Fruit fly (Drosophila melanogaster): Measurements from ENCODE around the gene loaf.

loaf gene

DNA sequence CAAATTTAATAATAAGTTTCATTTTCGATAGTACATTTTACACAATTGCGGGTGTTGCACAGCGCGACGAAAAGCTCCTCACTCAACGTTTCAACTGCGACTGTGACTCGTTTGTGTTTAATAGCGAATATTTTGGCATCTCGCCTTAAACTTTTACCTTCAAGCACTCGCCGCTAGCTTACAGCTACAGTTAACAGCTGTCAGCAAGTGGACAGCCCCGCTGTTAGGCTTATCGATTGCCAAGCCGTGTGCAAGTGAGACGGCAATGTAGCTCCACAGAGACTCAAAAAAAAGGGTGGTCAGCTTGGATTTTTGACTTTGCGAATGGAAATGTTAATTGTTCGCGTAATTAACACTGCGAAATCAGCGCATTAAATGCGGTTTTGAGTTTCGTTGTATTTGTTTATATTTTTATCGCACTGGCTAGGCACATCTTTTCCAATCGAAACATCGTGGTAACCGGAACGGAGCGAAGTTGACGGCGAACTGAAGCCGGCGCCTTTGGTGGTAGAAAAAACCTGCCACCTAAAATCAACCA lies at the start of gene loaf:
TSS of gene loaf (minus strand) at position 488 of the 538 bp plus-strand sequence.
- TF ChIP-seq CG8478 (optimal IDR thresholded peaks at IDR 0.05) (no peak), usp (GFP tag; optimal IDR thresholded peaks at IDR 0.05) (no peak), psq (optimal IDR thresholded peaks at IDR 0.05) (no peak), pan (optimal IDR thresholded peaks at IDR 0.05) (no peak), Dll (optimal IDR thresholded peaks at IDR 0.05) (no peak), EcR (GFP tag; optimal IDR thresholded peaks at IDR 0.05) (no peak)

DNA sequence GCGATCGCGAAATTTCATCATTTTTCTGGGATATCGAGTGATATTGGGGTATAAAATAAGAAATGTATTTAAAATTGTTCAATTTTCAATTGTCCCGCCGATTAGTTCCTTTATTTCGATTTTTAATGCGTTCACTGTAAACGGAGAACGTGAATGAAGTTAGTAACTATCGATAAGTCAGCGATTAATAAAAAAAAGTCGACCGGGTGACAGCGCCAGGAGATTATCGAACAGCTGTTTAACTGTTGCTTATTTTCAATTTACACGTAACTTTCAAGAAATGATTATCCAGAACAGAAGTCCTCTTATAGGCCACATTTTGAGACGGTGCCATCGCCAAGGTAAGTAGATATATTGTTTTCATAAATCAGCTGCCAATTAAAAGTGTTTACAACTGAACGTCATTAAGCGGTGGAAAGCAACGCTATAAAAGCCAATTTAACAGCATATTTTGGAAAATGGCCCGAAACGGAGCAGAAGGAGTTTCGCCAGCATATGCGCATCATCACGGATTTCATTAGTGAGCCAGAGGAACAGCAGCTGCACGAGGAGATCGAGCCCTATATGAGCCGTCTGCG lies 49.3 kb upstream of the loaf start, which contains the start of gene CG14130:
TSS of gene CG14130 (plus strand) at position 225 of the 578 bp plus-strand sequence.
- no peak for TF ChIP-seq CG8478 (optimal IDR thresholded peaks at IDR 0.05)
- TF ChIP-seq psq (optimal IDR thresholded peaks at IDR 0.05): no peak
- TF ChIP-seq Dll (optimal IDR thresholded peaks at IDR 0.05): no peak

DNA sequence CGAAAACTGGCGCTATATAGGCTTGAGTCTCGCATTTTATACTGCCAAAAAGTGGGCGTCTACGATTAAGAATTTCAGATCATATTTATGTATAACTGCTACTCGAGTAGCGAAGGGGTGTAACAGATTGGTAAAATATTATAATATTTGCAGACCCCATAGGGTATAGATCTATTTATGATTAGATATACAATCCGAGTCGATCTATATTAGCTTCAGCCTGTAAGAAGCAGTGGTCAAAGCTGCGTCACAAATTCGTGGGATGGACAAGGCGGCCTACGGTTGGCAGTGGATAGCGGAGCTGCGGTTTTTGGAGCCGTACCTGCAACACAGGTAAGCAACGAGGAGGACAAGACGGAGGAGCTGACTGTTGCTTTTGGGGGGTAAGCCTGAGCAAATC lies 48.7 kb upstream of the loaf start, which contains the start of gene Cubn2:
TSS of gene Cubn2 (minus strand) at position 101 of the 400 bp plus-strand sequence.
- no peak for TF ChIP-seq usp (GFP tag; optimal IDR thresholded peaks at IDR 0.05)
- TF ChIP-seq EcR (GFP tag; optimal IDR thresholded peaks at IDR 0.05): no peak
- no peak for TF ChIP-seq psq (optimal IDR thresholded peaks at IDR 0.05)
- TF ChIP-seq Dll (optimal IDR thresholded peaks at IDR 0.05): no peak
- no peak for TF ChIP-seq CG8478 (optimal IDR thresholded peaks at IDR 0.05)
- no peak for TF ChIP-seq pan (optimal IDR thresholded peaks at IDR 0.05)

dm6 chr3L:11801622-11802021 lies 35.6 kb upstream of the loaf start:
- TF ChIP-seq pan (optimal IDR thresholded peaks at IDR 0.05): no peak
- no peak for TF ChIP-seq usp (GFP tag; optimal IDR thresholded peaks at IDR 0.05)
- no peak for TF ChIP-seq psq (optimal IDR thresholded peaks at IDR 0.05)

DNA sequence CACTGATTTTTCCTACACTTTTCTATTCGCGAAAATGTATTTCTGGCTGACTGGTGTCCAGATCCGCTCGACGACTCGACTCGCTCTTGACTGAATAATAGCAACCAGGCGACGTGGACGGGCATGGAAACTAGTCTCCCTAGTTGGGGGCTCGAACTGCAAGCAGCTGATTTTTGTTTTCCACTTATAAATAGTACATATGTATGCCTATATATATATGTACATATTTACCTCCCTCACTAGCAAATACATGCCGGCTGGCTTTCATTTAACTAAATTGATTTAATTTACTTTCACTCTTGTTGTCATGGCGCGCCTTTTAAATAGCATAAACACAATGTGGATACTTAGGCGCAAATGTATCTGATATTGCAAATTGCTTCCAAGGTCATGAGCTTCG lies 34.8 kb upstream of the loaf start, which contains the start of gene Gcat:
TSS of gene Gcat (minus strand) at position 101 of the 400 bp plus-strand sequence.
- TF ChIP-seq Dll (optimal IDR thresholded peaks at IDR 0.05) (no peak), psq (optimal IDR thresholded peaks at IDR 0.05) (no peak), pan (optimal IDR thresholded peaks at IDR 0.05) (no peak), usp (GFP tag; optimal IDR thresholded peaks at IDR 0.05) (no peak), CG8478 (optimal IDR thresholded peaks at IDR 0.05) (no peak), EcR (GFP tag; optimal IDR thresholded peaks at IDR 0.05) (no peak)

- TF ChIP-seq usp (GFP tag; optimal IDR thresholded peaks at IDR 0.05): no peak
- TF ChIP-seq pan (optimal IDR thresholded peaks at IDR 0.05): no peak
- TF ChIP-seq Dll (optimal IDR thresholded peaks at IDR 0.05): no peak
- no peak for TF ChIP-seq EcR (GFP tag; optimal IDR thresholded peaks at IDR 0.05)
- TF ChIP-seq CG8478 (optimal IDR thresholded peaks at IDR 0.05): no peak
- TF ChIP-seq psq (optimal IDR thresholded peaks at IDR 0.05): no peak
These were observed 29.5 kb upstream of the loaf start, which contains the start of gene Klp68D for dm6 chr3L:11795440-11795983. Gene Klp68D, plus strand, starts transcription at chr3L:11795614.

- TF ChIP-seq EcR (GFP tag; optimal IDR thresholded peaks at IDR 0.05): no peak
- TF ChIP-seq Dll (optimal IDR thresholded peaks at IDR 0.05): no peak
- TF ChIP-seq pan (optimal IDR thresholded peaks at IDR 0.05): no peak
- no peak for TF ChIP-seq psq (optimal IDR thresholded peaks at IDR 0.05)
- TF ChIP-seq usp (GFP tag; optimal IDR thresholded peaks at IDR 0.05): no peak
- no peak for TF ChIP-seq CG8478 (optimal IDR thresholded peaks at IDR 0.05)
These were observed 27.3 kb upstream of the loaf start, which contains the start of the genes twy and CG10907 for dm6 chr3L:11793233-11793800. Gene twy, minus strand, starts transcription at chr3L:11793283. Gene CG10907, plus strand, starts transcription at chr3L:11793514.

- TF ChIP-seq pan (optimal IDR thresholded peaks at IDR 0.05) (no peak), CG8478 (optimal IDR thresholded peaks at IDR 0.05) (no peak), Dll (optimal IDR thresholded peaks at IDR 0.05) (no peak), usp (GFP tag; optimal IDR thresholded peaks at IDR 0.05) (no peak), EcR (GFP tag; optimal IDR thresholded peaks at IDR 0.05) (no peak), psq (optimal IDR thresholded peaks at IDR 0.05) (peak; percentile 8)
These were observed 23.8 kb upstream of the loaf start, which contains the start of gene Pi3K68D for dm6 chr3L:11789773-11790172. Gene Pi3K68D, minus strand, starts transcription at chr3L:11790013.

DNA sequence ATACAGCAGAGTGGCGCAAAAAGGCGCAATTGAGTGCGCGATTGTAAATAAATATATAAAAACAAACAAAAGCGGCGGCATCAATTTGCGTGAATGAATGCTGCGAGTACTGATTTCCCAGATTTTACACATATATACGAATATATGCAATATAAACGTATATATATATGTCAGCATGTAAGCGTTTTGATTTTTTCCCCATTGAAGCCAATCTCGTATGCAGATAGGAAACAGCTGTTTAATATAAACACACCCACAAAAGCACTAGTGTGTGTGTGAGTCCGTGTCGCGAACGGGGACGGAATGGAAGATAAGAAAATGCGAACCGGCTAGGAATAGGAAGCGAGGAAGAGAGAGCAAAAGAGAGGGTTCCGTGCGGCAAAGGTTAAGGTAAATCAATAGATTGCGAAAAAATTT lies 23.0 kb upstream of the loaf start:
- no peak for TF ChIP-seq Dll (optimal IDR thresholded peaks at IDR 0.05)
- TF ChIP-seq psq (optimal IDR thresholded peaks at IDR 0.05): peak; percentile 16

dm6 chr3L:11788195-11788594 lies 22.2 kb upstream of the loaf start:
- TF ChIP-seq EcR (GFP tag; optimal IDR thresholded peaks at IDR 0.05): no peak
- no peak for TF ChIP-seq CG8478 (optimal IDR thresholded peaks at IDR 0.05)
- no peak for TF ChIP-seq usp (GFP tag; optimal IDR thresholded peaks at IDR 0.05)
- TF ChIP-seq Dll (optimal IDR thresholded peaks at IDR 0.05): no peak
- TF ChIP-seq psq (optimal IDR thresholded peaks at IDR 0.05): no peak
- no peak for TF ChIP-seq pan (optimal IDR thresholded peaks at IDR 0.05)

dm6 chr3L:11785291-11785690 lies 19.3 kb upstream of the loaf start:
- TF ChIP-seq usp (GFP tag; optimal IDR thresholded peaks at IDR 0.05) (no peak), pan (optimal IDR thresholded peaks at IDR 0.05) (no peak)

DNA sequence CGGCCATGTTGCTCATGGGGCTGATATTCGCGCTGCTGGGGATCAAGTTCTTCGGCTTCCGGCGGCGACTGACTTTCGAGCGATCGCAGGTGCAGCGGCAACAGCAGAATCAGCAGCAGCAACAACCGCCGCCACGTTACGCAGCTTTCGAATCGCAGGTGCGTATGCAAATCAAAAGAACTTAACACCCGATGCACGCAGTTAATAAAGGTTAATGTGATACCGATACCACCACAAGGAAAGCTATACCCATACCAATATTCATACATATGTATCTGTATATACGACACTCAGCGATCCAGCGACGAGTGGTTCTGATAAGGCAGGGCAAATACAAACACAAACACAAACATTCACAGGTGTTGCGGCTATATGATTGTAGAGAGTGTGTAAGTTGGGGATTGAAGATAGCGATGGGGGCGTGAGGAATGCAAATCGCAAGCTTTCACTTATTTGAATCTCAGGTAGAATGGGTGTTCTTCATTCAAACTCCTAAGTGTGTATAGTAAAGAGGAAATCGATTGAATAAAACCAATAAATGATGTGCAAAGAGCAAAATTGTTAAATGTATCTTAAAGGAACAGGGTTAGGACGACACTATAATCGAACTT lies 11.5 kb upstream of the loaf start:
- TF ChIP-seq pan (optimal IDR thresholded peaks at IDR 0.05): no peak
- no peak for TF ChIP-seq usp (GFP tag; optimal IDR thresholded peaks at IDR 0.05)
- TF ChIP-seq EcR (GFP tag; optimal IDR thresholded peaks at IDR 0.05): no peak
- TF ChIP-seq CG8478 (optimal IDR thresholded peaks at IDR 0.05): no peak
- no peak for TF ChIP-seq Dll (optimal IDR thresholded peaks at IDR 0.05)
- TF ChIP-seq psq (optimal IDR thresholded peaks at IDR 0.05): no peak

Data from whole organism.